Comparison of ENCODE assay signal across 3 fruit fly cellular contexts in genomic region chr2L:19098668-19099067, dm6.
A peak's percentile ranks its signal among the peaks of the same experiment; 100 is the strongest.
TF ChIP-seq lines count a peak whose summit lies in the region.

No protein-coding gene starts in this region.

- no peak for TF ChIP-seq CTCF in whole organism, embryonic (GFP tag; optimal IDR thresholded peaks at IDR 0.05; lab: Kevin White, UChicago)

TF ChIP-seq in whole organism, adult, 20 proteins besides CTCF, POLR2A, EP300 and RAD21:
- TF ChIP-seq cic (GFP tag; optimal IDR thresholded peaks at IDR 0.05; lab: Kevin White, UChicago) (peak; percentile 58), CG11617 (GFP tag; optimal IDR thresholded peaks at IDR 0.05; lab: Kevin White, UChicago) (no peak)

TF ChIP-seq in whole organism, embryonic, 481 proteins besides CTCF, POLR2A, EP300 and RAD21:
- TF ChIP-seq mirr (GFP tag; optimal IDR thresholded peaks at IDR 0.05; lab: Kevin White, UChicago) (peak; percentile 80), Lim3 (GFP tag; IDR thresholded peaks at IDR 0.05; lab: Robert Waterston, UW) (peak; percentile 82; the same call in 1 of the 2 replicates), Mad (GFP tag; optimal IDR thresholded peaks at IDR 0.05; lab: Kevin White, UChicago) (no peak), caup (GFP tag; optimal IDR thresholded peaks at IDR 0.05; lab: Kevin White, UChicago; ENCODE audit: severe bottlenecking) (peak; percentile 70), CG17328 (GFP tag; IDR thresholded peaks at IDR 0.05; lab: Robert Waterston, UW) (no peak), Nf-YA (GFP tag; IDR thresholded peaks at IDR 0.05; lab: Robert Waterston, UW) (no peak), CG11504 (tag; optimal IDR thresholded peaks at IDR 0.05; lab: Kevin White, UChicago) (no peak), CG17802 (tag; optimal IDR thresholded peaks at IDR 0.05; lab: Kevin White, UChicago) (no peak), Mes4 (GFP tag; optimal IDR thresholded peaks at IDR 0.05; lab: Kevin White, UChicago) (no peak), Xrp1 (GFP tag; IDR thresholded peaks at IDR 0.05; lab: Robert Waterston, UW) (no peak), CG12104 (GFP tag; optimal IDR thresholded peaks at IDR 0.05; lab: Kevin White, UChicago) (no peak), CG17912 (GFP tag; optimal IDR thresholded peaks at IDR 0.05; lab: Kevin White, UChicago) (no peak), tll (GFP tag; optimal IDR thresholded peaks at IDR 0.05; lab: Kevin White, UChicago) (no peak), NC2β (GFP tag; optimal IDR thresholded peaks at IDR 0.05; lab: Kevin White, UChicago) (no peak), odd (GFP tag; optimal IDR thresholded peaks at IDR 0.05; lab: Kevin White, UChicago) (peak; percentile 13), grn (GFP tag; optimal IDR thresholded peaks at IDR 0.05; lab: Kevin White, UChicago) (peak; percentile 52), CG30431 (GFP tag; optimal IDR thresholded peaks at IDR 0.05; lab: Kevin White, UChicago) (no peak), CG15073 (GFP tag; optimal IDR thresholded peaks at IDR 0.05; lab: Kevin White, UChicago) (no peak), exex (tag; optimal IDR thresholded peaks at IDR 0.05; lab: Kevin White, UChicago) (peak; percentile 48), eve (GFP tag; optimal IDR thresholded peaks at IDR 0.05; lab: Kevin White, UChicago) (no peak), Med (GFP tag; lab: Kevin White, UChicago) (peak; percentile 68), CG15479 (GFP tag; optimal IDR thresholded peaks at IDR 0.05; lab: Kevin White, UChicago) (peak; percentile 46), ems (GFP tag; optimal IDR thresholded peaks at IDR 0.05; lab: Kevin White, UChicago) (no peak), unc-4 (GFP tag; IDR thresholded peaks at IDR 0.05; lab: Robert Waterston, UW; ENCODE audit: partially characterized antibody) (no peak), prd (optimal IDR thresholded peaks at IDR 0.05; lab: Kevin White, UChicago) (no peak), prd (GFP tag; IDR thresholded peaks at IDR 0.05; lab: Robert Waterston, UW) (no peak), lab (GFP tag; optimal IDR thresholded peaks at IDR 0.05; lab: Kevin White, UChicago) (peak; percentile 2)

TF ChIP-seq in whole organism, prepupa, 60 proteins besides CTCF, POLR2A, EP300 and RAD21:
- TF ChIP-seq Sox14 (GFP tag; optimal IDR thresholded peaks at IDR 0.05; lab: Kevin White, UChicago) (no peak), fkh (GFP tag; optimal IDR thresholded peaks at IDR 0.05; lab: Kevin White, UChicago) (peak; percentile 39)
TF ChIP-seq in whole organism, prepupa: peak in this region for 1.
